Worm (Caenorhabditis elegans) whole organism, L1 larva: ENCODE results near the gene C55A6.1.

Experiments used
- ceh-82 ChIP-seq, 3 experiments: fragments of 150-350 bp in 1 of 3; sonication (generic microtip) in 2 of 3; optimal IDR thresholded peaks; 2 replicates each; lab custom pipeline; 2014 to 2017; ENCODE audit warnings: missing biosample characterization in 3 of 3, missing genetic modification characterization in 3 of 3
- isw-1 ChIP-seq: fragments of 200-800 bp; sonication (Bioruptor generic); IDR thresholded peaks from 2 replicates; pipeline ENCODE4 v1.3.6; 2022; ENCODE audit warnings: missing genetic modification characterization, missing compliant biosample characterization
- nhr-77 ChIP-seq: fragments of 150-350 bp; optimal IDR thresholded peaks from 2 replicates; lab custom pipeline; 2014; ENCODE audit warnings: missing biosample characterization, missing genetic modification characterization

DNA sequence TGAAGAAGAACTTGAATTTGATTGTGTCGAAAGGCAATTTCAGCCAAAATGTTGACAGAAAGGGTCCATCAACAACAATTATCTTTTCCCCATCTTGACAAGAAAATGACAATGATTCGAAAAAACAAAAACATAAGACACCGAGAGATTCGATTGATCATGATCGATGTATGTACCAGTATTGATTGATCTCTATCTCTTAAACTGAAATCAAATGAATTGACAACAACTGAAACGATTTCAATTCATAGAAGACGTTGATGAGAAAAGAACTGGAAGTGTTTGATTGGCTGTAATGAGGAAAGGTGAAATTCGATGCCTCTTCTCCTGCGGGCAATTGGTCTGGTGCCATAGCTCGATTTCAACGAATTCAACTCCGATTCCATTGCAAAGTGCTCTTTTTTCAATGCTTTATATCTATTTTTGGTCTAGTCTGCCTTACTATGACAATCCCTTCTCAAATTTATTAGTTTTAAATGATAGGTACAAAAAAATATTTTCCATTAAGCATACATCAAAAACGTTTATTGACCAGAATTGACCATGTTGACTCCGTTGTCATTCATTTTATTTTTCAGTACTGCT lies 28.7 kb upstream of the C55A6.1 start:
- TF ChIP-seq ceh-82 (tag; optimal IDR thresholded peaks at IDR 0.05; lab: Kevin White, UChicago) (no peak), isw-1 (no peak), nhr-77 (tag; lab: Kevin White, UChicago) (no peak)
